Worm (Caenorhabditis elegans) whole organism, midembryonic: ENCODE measurements around the gene idhb-1.

Experiments used
- T22C8.4 ChIP-seq: fragments of 200-800 bp; sonication (Bioruptor generic); IDR thresholded peaks from 2 replicates; pipeline ENCODE4 v1.3.6; 2022; ENCODE audit warnings: missing genetic modification characterization, missing compliant biosample characterization
- cog-1 ChIP-seq: sonication (generic microtip); optimal IDR thresholded peaks from 2 replicates; lab custom pipeline; 2016; ENCODE audit warnings: missing genetic modification characterization, missing compliant biosample characterization
- flt-1 ChIP-seq: fragments of 200-800 bp; sonication (Bioruptor generic); IDR thresholded peaks from 2 replicates; pipeline ENCODE4 v1.3.6; 2022; ENCODE audit warnings: missing genetic modification characterization, missing compliant biosample characterization
- klf-2 ChIP-seq: fragments of 200-800 bp; sonication (Bioruptor generic); conservative IDR thresholded peaks from 2 replicates; pipeline ENCODE4 v1.3.6; 2022; ENCODE audit warnings: missing genetic modification reagents, missing genetic modification characterization, missing compliant biosample characterization
- ztf-23 ChIP-seq: fragments of 200-800 bp; sonication (Bioruptor generic); IDR thresholded peaks from 2 replicates; pipeline ENCODE4 v1.3.6; 2022; ENCODE audit warnings: missing genetic modification reagents, missing genetic modification characterization, missing compliant biosample characterization

ce11 chrX:14156913-14157312 lies 16.9 kb downstream of the idhb-1 start, which contains the start of gene ceh-90:
- no peak for TF ChIP-seq flt-1 (GFP tag; lab: Robert Waterston, UW)
- TF ChIP-seq cog-1 (tag; lab: Kevin White, UChicago), result no peak
- no peak for TF ChIP-seq ztf-23
- TF ChIP-seq T22C8.4 (GFP tag; lab: Robert Waterston, UW), result no peak
- no peak for TF ChIP-seq klf-2
